Worm (Caenorhabditis elegans): ENCODE results near the gene F15B9.10.

DNA sequence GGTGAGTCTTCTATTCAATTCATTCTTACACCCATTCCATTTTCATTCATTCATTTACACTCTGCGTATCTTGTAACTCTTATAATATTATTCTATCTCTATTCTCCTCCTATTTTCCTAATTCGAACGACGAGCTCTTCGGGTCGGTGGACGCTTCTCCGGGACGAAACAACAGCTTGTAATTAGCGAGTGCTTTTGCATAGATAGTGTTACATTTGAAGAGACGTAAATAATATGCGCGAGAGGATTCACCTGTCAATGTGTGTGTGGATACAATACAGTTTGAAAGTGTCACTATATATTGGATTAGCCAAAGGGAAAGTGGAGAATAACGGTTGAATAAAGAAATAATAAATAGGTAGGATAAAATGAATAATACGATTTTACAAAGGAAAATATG is 11.9 kb upstream of the F15B9.10 start:
- TF ChIP-seq snpc-4 (tag; optimal IDR thresholded peaks at IDR 0.05): no peak
- no peak for TF ChIP-seq pha-4 (tag; optimal IDR thresholded peaks at IDR 0.05)
- TF ChIP-seq mdl-1 (tag; optimal IDR thresholded peaks at IDR 0.05): no peak
- no peak for TF ChIP-seq unc-39 (tag; optimal IDR thresholded peaks at IDR 0.05)

Measured in whole organism, L3 larva.